Worm (Caenorhabditis elegans): ENCODE data around the gene alg-3.

ce11 chrIV:11716414-11716813 is 12.4 kb downstream of the alg-3 start:
- TF ChIP-seq ztf-28 (GFP tag; IDR thresholded peaks at IDR 0.05) (no peak), die-1 (tag; optimal IDR thresholded peaks at IDR 0.05) (no peak), sdz-38 (tag; optimal IDR thresholded peaks at IDR 0.05) (no peak), madf-3 (GFP tag; IDR thresholded peaks at IDR 0.05) (no peak)

Data from whole organism, young adult.